Fruit fly (Drosophila melanogaster) whole organism, larva: ENCODE results near the gene Tektin-C.

Experiments used
- noc ChIP-seq: fragments of 200-800 bp; sonication (Bioruptor generic); optimal IDR thresholded peaks from 3 replicates; lab custom pipeline; 2019; ENCODE audit warnings: missing biosample characterization, mild to moderate bottlenecking, missing genetic modification characterization, moderate library complexity

Tektin-C gene

DNA sequence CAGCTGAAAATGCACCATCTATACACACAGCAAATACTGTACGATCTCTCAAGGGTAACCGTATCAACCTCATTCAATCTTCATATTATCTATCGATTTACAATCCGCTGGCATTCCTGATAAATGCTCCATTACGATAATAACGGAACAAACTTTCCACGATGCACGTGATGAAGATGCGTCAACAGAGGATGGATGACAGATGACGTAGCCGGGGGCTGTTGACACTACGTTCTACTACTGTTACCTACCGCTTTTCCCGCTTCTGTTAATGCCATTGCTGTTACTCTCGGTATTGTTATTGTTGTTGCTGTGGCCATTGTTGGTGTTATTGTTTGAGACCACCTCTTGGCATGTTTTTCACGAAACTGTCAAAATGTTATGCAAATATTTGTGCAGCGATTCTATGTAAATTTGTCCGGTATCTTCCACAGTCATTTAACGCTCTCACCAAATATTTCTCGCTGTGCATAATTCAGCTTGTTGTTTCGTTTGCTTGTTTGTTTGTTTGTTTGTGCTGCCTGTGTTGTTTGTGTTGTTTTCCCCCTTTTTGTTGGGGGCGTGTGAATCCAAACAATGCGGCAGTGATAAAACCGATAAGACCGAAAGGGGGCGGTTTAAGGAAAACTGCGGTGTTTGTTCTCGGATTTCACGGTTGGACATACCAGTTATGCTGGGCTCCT lies 27.6 kb upstream of the Tektin-C start:
- peak; percentile 46 for TF ChIP-seq noc (tag; lab: Kevin White, UChicago)

dm6 chr3L:5821506-5821905 lies 25.2 kb upstream of the Tektin-C start:
- no peak for TF ChIP-seq noc (tag; lab: Kevin White, UChicago)

dm6 chr3L:5820793-5821192 lies 24.4 kb upstream of the Tektin-C start:
- no peak for TF ChIP-seq noc (tag; lab: Kevin White, UChicago)

dm6 chr3L:5820039-5820438 lies 23.7 kb upstream of the Tektin-C start:
- no peak for TF ChIP-seq noc (tag; lab: Kevin White, UChicago)

- peak; percentile 40 for TF ChIP-seq noc (tag; lab: Kevin White, UChicago)
Measured at dm6 chr3L:5819310-5819709, 23.0 kb upstream of the Tektin-C start.

dm6 chr3L:5817177-5817576 lies 20.8 kb upstream of the Tektin-C start:
- no peak for TF ChIP-seq noc (tag; lab: Kevin White, UChicago)

dm6 chr3L:5813016-5813415 lies 16.7 kb upstream of the Tektin-C start, which contains the start of gene mad2:
Gene mad2 (minus strand): TSS chr3L:5813093.
- TF ChIP-seq noc (tag; lab: Kevin White, UChicago): no peak

dm6 chr3L:5810633-5811341 lies 14.4 kb upstream of the Tektin-C start, which contains the start of the genes S6k and kri:
Gene S6k (minus strand): TSS chr3L:5810931.
Gene kri (plus strand): TSS chr3L:5810973.
- TF ChIP-seq noc (tag; lab: Kevin White, UChicago): peak; percentile 42

- TF ChIP-seq noc (tag; lab: Kevin White, UChicago): peak; percentile 35
Measured at dm6 chr3L:5809642-5810279, 13.4 kb upstream of the Tektin-C start.

DNA sequence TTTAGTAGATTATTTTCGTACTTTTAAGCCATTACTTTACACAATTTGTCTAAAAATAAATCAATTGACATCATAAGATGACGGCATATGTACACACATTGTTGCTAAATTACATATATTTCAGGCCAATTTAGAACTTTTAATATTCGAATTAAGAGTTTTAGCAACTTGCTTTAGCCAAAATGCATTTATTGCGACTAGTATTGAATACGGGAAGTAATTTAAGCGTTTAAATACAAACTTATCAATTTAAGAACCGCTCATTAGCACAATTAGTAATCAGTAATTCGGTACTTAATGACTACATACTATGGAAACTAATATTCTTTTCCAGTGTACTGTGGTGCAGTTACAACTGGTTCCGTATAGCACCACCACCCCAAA lies 12.8 kb upstream of the Tektin-C start:
- TF ChIP-seq noc (tag; lab: Kevin White, UChicago): no peak

- peak; percentile 57 for TF ChIP-seq noc (tag; lab: Kevin White, UChicago)
Measured at dm6 chr3L:5808540-5809200, 12.3 kb upstream of the Tektin-C start.

- TF ChIP-seq noc (tag; lab: Kevin White, UChicago): peak; percentile 52
Measured at dm6 chr3L:5808101-5808433, 11.7 kb upstream of the Tektin-C start.

dm6 chr3L:5807370-5808100 lies 11.2 kb upstream of the Tektin-C start:
- TF ChIP-seq noc (tag; lab: Kevin White, UChicago): no peak

- TF ChIP-seq noc (tag; lab: Kevin White, UChicago): no peak
Measured at dm6 chr3L:5802733-5803132, 6.4 kb upstream of the Tektin-C start, which contains the start of gene CG42272. Gene CG42272 (plus strand): TSS chr3L:5803033.

- TF ChIP-seq noc (tag; lab: Kevin White, UChicago): no peak
Measured at dm6 chr3L:5802063-5802531, 5.8 kb upstream of the Tektin-C start.
